Fruit fly (Drosophila melanogaster): ENCODE results near the gene dnd.

Gene dnd

dm6 chr3R:21848987-21849442 lies 38.1 kb downstream of the dnd start (continued):
- TF ChIP-seq Hr4 (GFP tag; optimal IDR thresholded peaks at IDR 0.05) (peak; percentile 95), Eip78C (GFP tag) (peak; percentile 100), Blimp-1 (GFP tag; optimal IDR thresholded peaks at IDR 0.05) (peak; percentile 91), net (GFP tag; optimal IDR thresholded peaks at IDR 0.05) (peak; percentile 95), Ets96B (tag; optimal IDR thresholded peaks at IDR 0.05) (peak; percentile 91), fd59A (GFP tag; optimal IDR thresholded peaks at IDR 0.05) (peak; percentile 94), Eip93F (GFP tag; optimal IDR thresholded peaks at IDR 0.05) (peak; percentile 91), CG3919 (GFP tag; optimal IDR thresholded peaks at IDR 0.05) (peak; percentile 96), Hr39 (GFP tag; optimal IDR thresholded peaks at IDR 0.05) (peak; percentile 96), fkh (GFP tag; optimal IDR thresholded peaks at IDR 0.05) (peak; percentile 24), vri (GFP tag; optimal IDR thresholded peaks at IDR 0.05) (peak; percentile 93), CG34406 (GFP tag; optimal IDR thresholded peaks at IDR 0.05) (peak; percentile 97), pdm3 (GFP tag; optimal IDR thresholded peaks at IDR 0.05) (peak; percentile 95), CG1621 (tag; optimal IDR thresholded peaks at IDR 0.05) (peak; percentile 78), CG15336 (GFP tag; IDR thresholded peaks at IDR 0.05) (peak; percentile 94), Eip75B (GFP tag; optimal IDR thresholded peaks at IDR 0.05) (peak; percentile 98), CG6808 (GFP tag; optimal IDR thresholded peaks at IDR 0.05) (peak; percentile 96), dsx (GFP tag; optimal IDR thresholded peaks at IDR 0.05; ENCODE audit: poor library complexity, severe bottlenecking) (peak; percentile 91), Hr38 (GFP tag; optimal IDR thresholded peaks at IDR 0.05) (peak; percentile 17), CG32006 (GFP tag; optimal IDR thresholded peaks at IDR 0.05) (peak; percentile 98)

dm6 chr3R:21848271-21848670 lies 38.9 kb downstream of the dnd start:
- no peak for TF ChIP-seq Eip75B (GFP tag; optimal IDR thresholded peaks at IDR 0.05)
- no peak for TF ChIP-seq Eip93F (GFP tag; optimal IDR thresholded peaks at IDR 0.05)
- no peak for TF ChIP-seq lz (GFP tag; optimal IDR thresholded peaks at IDR 0.05)
- no peak for TF ChIP-seq CG1621 (tag; optimal IDR thresholded peaks at IDR 0.05)
- TF ChIP-seq Eip78C (GFP tag), result peak; percentile 54
- TF ChIP-seq svp (GFP tag), result peak; percentile 98
- TF ChIP-seq eg (GFP tag; IDR thresholded peaks at IDR 0.05), result 0 out of 3 replicates have a peak, but pooled peaks have one; percentile 18
- TF ChIP-seq CG6163 (GFP tag; IDR thresholded peaks at IDR 0.05), result peak; percentile 43; the same call in 1 of the 3 replicates

- TF ChIP-seq CG8119 (GFP tag; IDR thresholded peaks at IDR 0.05), result peak; percentile 19; the same call in 1 of the 3 replicates
- TF ChIP-seq CG11294 (GFP tag; IDR thresholded peaks at IDR 0.05), result no peak
- no peak for TF ChIP-seq Ets96B (tag; optimal IDR thresholded peaks at IDR 0.05)
Observed at dm6 chr3R:21847438-21847837, 39.7 kb downstream of the dnd start.

dm6 chr3R:21846559-21846958 lies 40.6 kb downstream of the dnd start, which contains the start of gene Gr93d:
TSS of gene Gr93d (minus strand) at chr3R:21846659.
- TF ChIP-seq CG7368 (GFP tag; optimal IDR thresholded peaks at IDR 0.05) (no peak), net (GFP tag; optimal IDR thresholded peaks at IDR 0.05) (no peak), CG11294 (GFP tag; IDR thresholded peaks at IDR 0.05) (no peak), CG16779 (tag; optimal IDR thresholded peaks at IDR 0.05) (no peak), acj6 (GFP tag; optimal IDR thresholded peaks at IDR 0.05) (no peak), ss (GFP tag; optimal IDR thresholded peaks at IDR 0.05) (no peak), CG11902 (GFP tag; optimal IDR thresholded peaks at IDR 0.05) (no peak), CG11762 (GFP tag; optimal IDR thresholded peaks at IDR 0.05; ENCODE audit: insufficient read depth) (no peak), Sox14 (GFP tag; optimal IDR thresholded peaks at IDR 0.05) (no peak), Eip93F (GFP tag; optimal IDR thresholded peaks at IDR 0.05) (no peak), fd59A (GFP tag; optimal IDR thresholded peaks at IDR 0.05) (no peak), topi (GFP tag; optimal IDR thresholded peaks at IDR 0.05) (no peak), Eip75B (GFP tag; optimal IDR thresholded peaks at IDR 0.05) (no peak), CG3919 (GFP tag; optimal IDR thresholded peaks at IDR 0.05) (no peak), Ets21C (GFP tag; optimal IDR thresholded peaks at IDR 0.05) (no peak), dac (GFP tag; optimal IDR thresholded peaks at IDR 0.05) (no peak), achi (GFP tag; optimal IDR thresholded peaks at IDR 0.05) (no peak), CG34406 (GFP tag; optimal IDR thresholded peaks at IDR 0.05) (no peak), CG6792 (GFP tag; optimal IDR thresholded peaks at IDR 0.05) (no peak)
